Fruit fly (Drosophila melanogaster) whole organism, embryonic: ENCODE data around the gene apn.

ENCODE experiments used
- Atf-2 ChIP-seq: fragments of 200-800 bp; sonication (Bioruptor generic); optimal IDR thresholded peaks from 2 replicates; lab custom pipeline; 2016; ENCODE audit warnings: missing biosample characterization, missing genetic modification characterization
- CG1024 ChIP-seq: fragments of 200-800 bp; sonication (Bioruptor generic); IDR thresholded peaks from 2 replicates; pipeline ENCODE4 v1.3.6; 2022; ENCODE audit warnings: missing biosample characterization, missing genetic modification characterization
- CG10565 ChIP-seq: fragments of 200-800 bp; sonication (Bioruptor generic); optimal IDR thresholded peaks from 3 replicates; lab custom pipeline; 2016; ENCODE audit warnings: missing biosample characterization, mild to moderate bottlenecking, missing genetic modification characterization
- CG10979 ChIP-seq: fragments of 200-800 bp; sonication (Bioruptor generic); optimal IDR thresholded peaks from 2 replicates; lab custom pipeline; 2018; ENCODE audit warnings: missing biosample characterization, mild to moderate bottlenecking, missing genetic modification characterization, moderate library complexity
- CG11560 ChIP-seq: fragments of 200-800 bp; sonication (Bioruptor generic); IDR thresholded peaks from 3 replicates; pipeline ENCODE4 v1.3.6; 2022; ENCODE audit warnings: missing biosample characterization, missing genetic modification characterization
- CG12769 ChIP-seq: fragments of 200-800 bp; sonication (Bioruptor generic); optimal IDR thresholded peaks from 2 replicates; lab custom pipeline; 2019; ENCODE audit warnings: missing biosample characterization, mild to moderate bottlenecking, missing genetic modification characterization, moderate library complexity
- CG14014 ChIP-seq: fragments of 200-800 bp; sonication (Bioruptor generic); IDR thresholded peaks from 2 replicates; pipeline ENCODE4 v1.3.6; 2022; ENCODE audit warnings: missing biosample characterization, missing genetic modification characterization
- CG14050 ChIP-seq: fragments of 200-800 bp; sonication (Bioruptor generic); IDR thresholded peaks from 3 replicates; pipeline ENCODE4 v1.3.6; 2022; ENCODE audit warnings: missing biosample characterization, missing genetic modification characterization
- CG14710 ChIP-seq: fragments of 200-800 bp; sonication (Bioruptor generic); optimal IDR thresholded peaks from 3 replicates; lab custom pipeline; 2019; ENCODE audit warnings: missing biosample characterization, mild to moderate bottlenecking, missing genetic modification characterization, moderate library complexity
- CG16815 ChIP-seq: fragments of 200-800 bp; sonication (Bioruptor generic); optimal IDR thresholded peaks from 3 replicates; lab custom pipeline; 2017; ENCODE audit warnings: missing biosample characterization, mild to moderate bottlenecking, missing genetic modification characterization
- CG17328 ChIP-seq: fragments of 200-800 bp; sonication (Bioruptor generic); IDR thresholded peaks from 2 replicates; pipeline ENCODE4 v1.3.6; 2022; ENCODE audit warnings: missing biosample characterization, missing genetic modification characterization
- CG18262 ChIP-seq: fragments of 200-800 bp; optimal IDR thresholded peaks from 3 replicates; lab custom pipeline; 2019; ENCODE audit warnings: missing biosample characterization, mild to moderate bottlenecking, missing genetic modification characterization, moderate library complexity
- CG2129 ChIP-seq: fragments of 200-800 bp; sonication (Bioruptor generic); IDR thresholded peaks from 2 replicates; pipeline ENCODE4 v1.3.6; 2022; ENCODE audit warnings: missing biosample characterization, missing genetic modification characterization; ENCODE audit not compliant: partially characterized antibody
- CG2712 ChIP-seq: fragments of 200-800 bp; optimal IDR thresholded peaks from 3 replicates; lab custom pipeline; 2019; ENCODE audit warnings: missing biosample characterization, mild to moderate bottlenecking, missing genetic modification characterization, moderate library complexity
- CG34422 ChIP-seq: fragments of 200-800 bp; sonication (Bioruptor generic); IDR thresholded peaks from 3 replicates; pipeline ENCODE4 v1.3.6; 2022; ENCODE audit warnings: missing biosample characterization, missing genetic modification characterization
- CG4282 ChIP-seq: fragments of 200-800 bp; sonication (Bioruptor generic); optimal IDR thresholded peaks from 2 replicates; lab custom pipeline; 2016; ENCODE audit warnings: missing biosample characterization, missing genetic modification characterization
- CG6254 ChIP-seq: fragments of 200-800 bp; sonication (Bioruptor generic); optimal IDR thresholded peaks from 3 replicates; lab custom pipeline; 2017; ENCODE audit warnings: mild to moderate bottlenecking, missing biosample characterization, missing genetic modification reagents, missing genetic modification characterization
- CG8388 ChIP-seq: fragments of 200-800 bp; sonication (Bioruptor generic); optimal IDR thresholded peaks from 2 replicates; lab custom pipeline; 2019; ENCODE audit warnings: missing biosample characterization, mild to moderate bottlenecking, missing genetic modification characterization, moderate library complexity
- CG9215 ChIP-seq: fragments of 200-800 bp; sonication (Bioruptor generic); IDR thresholded peaks from 2 replicates; pipeline ENCODE4 v1.3.6; 2022; ENCODE audit warnings: missing biosample characterization, missing genetic modification characterization
- Dad ChIP-seq: fragments of 200-800 bp; sonication (Bioruptor generic); optimal IDR thresholded peaks from 3 replicates; lab custom pipeline; 2016; ENCODE audit warnings: missing biosample characterization, missing genetic modification characterization
- Dip2 ChIP-seq: fragments of 200-800 bp; sonication (Bioruptor generic); IDR thresholded peaks from 2 replicates; pipeline ENCODE4 v1.3.6; 2022; ENCODE audit warnings: missing biosample characterization, missing genetic modification characterization
- Hand ChIP-seq: fragments of 200-800 bp; sonication (Bioruptor generic); optimal IDR thresholded peaks from 2 replicates; lab custom pipeline; 2017; ENCODE audit warnings: mild to moderate bottlenecking, missing biosample characterization, missing genetic modification reagents, missing genetic modification characterization
- Lhr ChIP-seq: fragments of 200-800 bp; sonication (Bioruptor generic); optimal IDR thresholded peaks from 3 replicates; lab custom pipeline; 2017; ENCODE audit warnings: mild to moderate bottlenecking, missing biosample characterization, missing genetic modification reagents, missing genetic modification characterization
- Myb ChIP-seq: fragments of 200-800 bp; sonication (Bioruptor generic); optimal IDR thresholded peaks from 2 replicates; lab custom pipeline; 2016; ENCODE audit warnings: missing biosample characterization, missing genetic modification characterization
- Oli ChIP-seq: fragments of 200-800 bp; sonication (Bioruptor generic); optimal IDR thresholded peaks from 2 replicates; lab custom pipeline; 2018; ENCODE audit warnings: missing biosample characterization, mild to moderate bottlenecking, missing genetic modification characterization, moderate library complexity
- Optix ChIP-seq: fragments of 200-800 bp; sonication (Bioruptor generic); IDR thresholded peaks from 3 replicates; pipeline ENCODE4 v1.3.6; 2022; ENCODE audit warnings: missing biosample characterization, missing genetic modification characterization
- Sin3A ChIP-seq: fragments of >200 bp; optimal IDR thresholded peaks from 2 replicates; lab custom pipeline; 2018
- Xbp1 ChIP-seq: fragments of 200-800 bp; sonication (Bioruptor generic); optimal IDR thresholded peaks from 3 replicates; lab custom pipeline; 2016; ENCODE audit warnings: missing biosample characterization, mild to moderate bottlenecking, missing genetic modification characterization
- YL-1 ChIP-seq: fragments of 200-800 bp; sonication (Bioruptor generic); optimal IDR thresholded peaks from 3 replicates; lab custom pipeline; 2017; ENCODE audit warnings: missing biosample characterization, mild to moderate bottlenecking, missing genetic modification characterization
- aop ChIP-seq: fragments of 200-800 bp; sonication (Bioruptor generic); IDR thresholded peaks from 2 replicates; pipeline ENCODE4 v1.3.6; 2022; ENCODE audit warnings: missing biosample characterization, missing genetic modification characterization
- chif ChIP-seq, 2 experiments: fragments of 200-800 bp; sonication (Bioruptor generic); optimal IDR thresholded peaks; 3 replicates each; lab custom pipeline; 2016; ENCODE audit warnings: missing biosample characterization in 2 of 2, missing genetic modification characterization in 2 of 2
- disco-r ChIP-seq: fragments of 200-800 bp; sonication (Bioruptor generic); optimal IDR thresholded peaks from 2 replicates; lab custom pipeline; 2016; ENCODE audit warnings: missing biosample characterization, missing genetic modification characterization
- en ChIP-seq: fragments of 200-800 bp; sonication (Bioruptor generic); optimal IDR thresholded peaks from 2 replicates; lab custom pipeline; 2016; ENCODE audit warnings: missing biosample characterization, missing genetic modification characterization
- eyg ChIP-seq: fragments of 200-800 bp; sonication (Bioruptor generic); optimal IDR thresholded peaks from 3 replicates; lab custom pipeline; 2016; ENCODE audit warnings: missing biosample characterization, missing genetic modification characterization
- fu2 ChIP-seq: fragments of 200-800 bp; sonication (Bioruptor generic); optimal IDR thresholded peaks from 2 replicates; lab custom pipeline; 2016; ENCODE audit warnings: missing biosample characterization, missing genetic modification characterization
- kah ChIP-seq: fragments of 200-800 bp; sonication (Bioruptor generic); optimal IDR thresholded peaks from 2 replicates; lab custom pipeline; 2018; ENCODE audit warnings: missing biosample characterization, mild to moderate bottlenecking, missing genetic modification characterization
- kni ChIP-seq: fragments of 200-800 bp; sonication (Bioruptor generic); optimal IDR thresholded peaks from 3 replicates; lab custom pipeline; 2017; ENCODE audit warnings: mild to moderate bottlenecking, missing biosample characterization, missing genetic modification reagents, missing genetic modification characterization
- lola ChIP-seq, 3 experiments: fragments of >200 bp in 2 of 3; fragments of 200-800 bp in 1 of 3; sonication (Bioruptor generic) in 1 of 3; optimal IDR thresholded peaks; 2 replicates each; lab custom pipeline; 2017 to 2019; ENCODE audit warnings: missing biosample characterization in 3 of 3, missing genetic modification characterization in 3 of 3, mild to moderate bottlenecking in 1 of 3, moderate library complexity in 1 of 3
- mam ChIP-seq: fragments of 200-800 bp; sonication (Bioruptor generic); optimal IDR thresholded peaks from 3 replicates; lab custom pipeline; 2016; ENCODE audit warnings: missing biosample characterization, missing genetic modification characterization
- repo ChIP-seq: fragments of 200-800 bp; sonication (Bioruptor generic); optimal IDR thresholded peaks from 2 replicates; lab custom pipeline; 2016; ENCODE audit warnings: missing biosample characterization, missing genetic modification characterization
- rib ChIP-seq: fragments of 200-800 bp; sonication (Bioruptor generic); IDR thresholded peaks from 2 replicates; pipeline ENCODE4 v1.3.6; 2022; ENCODE audit warnings: missing biosample characterization, missing genetic modification characterization
- sc ChIP-seq, 3 experiments: fragments of >200 bp in 2 of 3; fragments of 200-800 bp in 1 of 3; sonication (Bioruptor generic) in 1 of 3; optimal IDR thresholded peaks; 2 replicates in 2 of 3; 3 replicates in 1 of 3; lab custom pipeline; 2017; ENCODE audit warnings: mild to moderate bottlenecking in 1 of 3, missing biosample characterization in 1 of 3, missing genetic modification characterization in 1 of 3, missing genetic modification reagents in 1 of 3
- scrt ChIP-seq: fragments of 200-800 bp; sonication (Bioruptor generic); optimal IDR thresholded peaks from 2 replicates; lab custom pipeline; 2018; ENCODE audit warnings: missing biosample characterization, mild to moderate bottlenecking, missing genetic modification characterization, moderate library complexity
- sna ChIP-seq: fragments of 200-800 bp; sonication (Bioruptor generic); IDR thresholded peaks from 2 replicates; pipeline ENCODE4 v1.3.6; 2022; ENCODE audit warnings: missing biosample characterization, missing genetic modification characterization; ENCODE audit not compliant: partially characterized antibody
- so ChIP-seq: fragments of 200-800 bp; sonication (Bioruptor generic); IDR thresholded peaks from 3 replicates; pipeline ENCODE4 v1.3.6; 2022; ENCODE audit warnings: missing biosample characterization, missing genetic modification characterization
- sob ChIP-seq: fragments of 200-800 bp; sonication (Bioruptor generic); IDR thresholded peaks from 2 replicates; pipeline ENCODE4 v1.3.6; 2022; ENCODE audit warnings: missing biosample characterization, missing genetic modification characterization
- sqz ChIP-seq: fragments of 200-800 bp; sonication (Bioruptor generic); optimal IDR thresholded peaks from 3 replicates; lab custom pipeline; 2018; ENCODE audit warnings: missing biosample characterization, mild to moderate bottlenecking, missing genetic modification characterization
- tgo ChIP-seq: fragments of 200-800 bp; sonication (Bioruptor generic); IDR thresholded peaks from 3 replicates; pipeline ENCODE4 v1.3.6; 2022; ENCODE audit warnings: missing biosample characterization, missing genetic modification characterization
- unc-4 ChIP-seq: fragments of 200-800 bp; sonication (Bioruptor generic); IDR thresholded peaks from 2 replicates; pipeline ENCODE4 v1.3.6; 2022; ENCODE audit warnings: missing biosample characterization, missing genetic modification characterization; ENCODE audit not compliant: partially characterized antibody
- usp ChIP-seq: fragments of >200 bp; optimal IDR thresholded peaks from 2 replicates; lab custom pipeline; 2017; ENCODE audit warnings: missing biosample characterization, missing genetic modification characterization

Gene apn

DNA sequence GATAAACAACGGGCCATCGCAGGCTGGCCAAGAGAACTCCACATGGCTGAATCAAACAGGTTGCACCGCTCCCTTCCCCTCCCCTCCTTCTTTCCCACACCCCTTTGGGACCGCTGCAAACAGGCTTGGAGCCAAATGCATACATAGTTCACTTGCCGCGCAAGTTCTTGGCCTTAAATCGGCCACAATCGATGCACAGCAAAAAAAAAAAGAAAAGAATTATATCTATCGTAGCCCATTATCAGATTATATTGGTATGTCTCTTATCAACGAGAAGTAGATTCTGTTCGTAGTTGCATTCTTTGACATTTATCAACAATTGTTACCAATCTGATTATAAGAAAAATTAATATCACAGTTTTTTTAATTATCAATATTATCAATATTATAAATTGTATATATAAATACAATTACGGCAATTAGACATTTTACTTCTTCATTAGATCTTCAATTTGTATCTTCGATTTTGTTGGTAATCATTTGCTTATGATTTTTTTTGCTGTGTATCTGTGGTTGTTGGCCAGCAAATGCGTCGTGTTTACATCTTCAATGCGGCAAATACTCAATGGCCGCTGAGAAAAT lies 16.8 kb upstream of the apn start (continued):
- TF ChIP-seq rib (GFP tag; lab: Robert Waterston, UW), result no peak
- TF ChIP-seq Myb (GFP tag; lab: Kevin White, UChicago), result no peak
- TF ChIP-seq Xbp1 (GFP tag; lab: Kevin White, UChicago), result peak; percentile 45
- peak; percentile 53 for TF ChIP-seq Oli (tag; lab: Kevin White, UChicago)
- no peak for TF ChIP-seq CG14014 (GFP tag; lab: Robert Waterston, UW)
- TF ChIP-seq CG9215, result no peak
- TF ChIP-seq Atf-2, result no peak
- no peak for TF ChIP-seq CG2129 (GFP tag; lab: Robert Waterston, UW)
- no peak for TF ChIP-seq kni (GFP tag; lab: Kevin White, UChicago)
- TF ChIP-seq CG2712 (tag; lab: Kevin White, UChicago), result peak; percentile 84
- TF ChIP-seq Sin3A (lab: Kevin White, UChicago), result no peak
- no peak for TF ChIP-seq unc-4
- no peak for TF ChIP-seq chif (GFP tag; optimal IDR thresholded peaks at IDR 0.05; lab: Kevin White, UChicago)
- no peak for TF ChIP-seq sna (GFP tag; lab: Robert Waterston, UW)
- TF ChIP-seq CG34422, result no peak
- TF ChIP-seq CG11560 (tag; lab: Robert Waterston, UW), result no peak
- no peak for TF ChIP-seq usp
- TF ChIP-seq aop (GFP tag; lab: Robert Waterston, UW), result no peak
- TF ChIP-seq CG18262 (tag; lab: Kevin White, UChicago), result peak; percentile 85
- TF ChIP-seq YL-1 (GFP tag; lab: Kevin White, UChicago), result no peak
- TF ChIP-seq sqz (GFP tag; lab: Kevin White, UChicago), result peak; percentile 38
- no peak for TF ChIP-seq scrt (GFP tag; lab: Kevin White, UChicago)
- no peak for TF ChIP-seq repo
- no peak for TF ChIP-seq sob (GFP tag; lab: Robert Waterston, UW)
- no peak for TF ChIP-seq Hand (GFP tag; lab: Kevin White, UChicago)
- TF ChIP-seq CG8388 (GFP tag; lab: Kevin White, UChicago), result peak; percentile 71
- TF ChIP-seq Lhr (GFP tag; lab: Kevin White, UChicago), result peak; percentile 31
- no peak for TF ChIP-seq en (GFP tag; lab: Kevin White, UChicago)
- peak; percentile 23 for TF ChIP-seq CG16815 (GFP tag; lab: Kevin White, UChicago)
- TF ChIP-seq mam, result no peak
- peak; percentile 86 for TF ChIP-seq CG10979 (tag; lab: Kevin White, UChicago)
- TF ChIP-seq CG4282 (GFP tag; lab: Kevin White, UChicago), result no peak
- TF ChIP-seq disco-r (GFP tag; lab: Kevin White, UChicago), result no peak
- TF ChIP-seq CG14710 (tag; lab: Kevin White, UChicago), result peak; percentile 87
- no peak for TF ChIP-seq so (GFP tag; lab: Robert Waterston, UW)
- peak; percentile 5 for TF ChIP-seq kah (GFP tag; lab: Kevin White, UChicago)
- no peak for TF ChIP-seq CG14050 (GFP tag; lab: Robert Waterston, UW)
- no peak for TF ChIP-seq CG1024 (GFP tag; lab: Robert Waterston, UW)
- TF ChIP-seq tgo (GFP tag; lab: Robert Waterston, UW), result peak; percentile 40; the same call in 1 of the 3 replicates
- no peak for TF ChIP-seq CG17328 (GFP tag; lab: Robert Waterston, UW)
- TF ChIP-seq CG10565 (GFP tag; lab: Kevin White, UChicago), result no peak
- TF ChIP-seq lola (GFP tag; optimal IDR thresholded peaks at IDR 0.05; lab: Kevin White, UChicago), result peak in 1 of 3 experiments; percentile 90
- no peak for TF ChIP-seq Optix (GFP tag; lab: Robert Waterston, UW)
- TF ChIP-seq CG6254 (GFP tag; lab: Kevin White, UChicago), result peak; percentile 52
- TF ChIP-seq eyg (GFP tag; lab: Kevin White, UChicago), result no peak
- TF ChIP-seq sc (optimal IDR thresholded peaks at IDR 0.05; lab: Kevin White, UChicago), result no peak
- TF ChIP-seq sc (GFP tag; optimal IDR thresholded peaks at IDR 0.05; lab: Kevin White, UChicago), result peak; percentile 61
- no peak for TF ChIP-seq CG12769
- TF ChIP-seq Dad (GFP tag; lab: Kevin White, UChicago), result no peak
- TF ChIP-seq Dip2 (GFP tag; lab: Robert Waterston, UW), result no peak
- no peak for TF ChIP-seq fu2 (GFP tag; lab: Kevin White, UChicago)
